Worm (Caenorhabditis elegans) whole organism, young adult: ENCODE measurements around the gene Y44A6C.2.

Experiments
- B0261.1 ChIP-seq: sonication (generic microtip); optimal IDR thresholded peaks from 2 replicates; lab custom pipeline; 2016; ENCODE audit warnings: mild to moderate bottlenecking, missing genetic modification characterization, moderate library complexity, missing compliant biosample characterization
- C17E4.6 ChIP-seq: fragments of 200-800 bp; sonication (Bioruptor generic); IDR thresholded peaks from 2 replicates; pipeline ENCODE4 v1.3.6; 2022; ENCODE audit warnings: missing genetic modification reagents, missing genetic modification characterization, missing compliant biosample characterization
- D2030.7 ChIP-seq: fragments of 200-800 bp; sonication (Bioruptor generic); IDR thresholded peaks from 2 replicates; pipeline ENCODE4 v1.3.6; 2022; ENCODE audit warnings: missing genetic modification reagents, missing genetic modification characterization, missing compliant biosample characterization
- F52B5.7 ChIP-seq: sonication (generic microtip); optimal IDR thresholded peaks from 2 replicates; lab custom pipeline; 2016; ENCODE audit warnings: mild to moderate bottlenecking, missing genetic modification characterization, missing compliant biosample characterization
- K11D2.4 ChIP-seq: fragments of 200-800 bp; sonication (Bioruptor generic); IDR thresholded peaks from 2 replicates; pipeline ENCODE4 v1.3.6; 2022; ENCODE audit warnings: missing genetic modification reagents, missing genetic modification characterization, missing compliant biosample characterization
- T26A5.8 ChIP-seq: sonication (generic microtip); optimal IDR thresholded peaks from 2 replicates; lab custom pipeline; 2016; ENCODE audit warnings: missing genetic modification characterization, missing compliant biosample characterization
- Y53F4B.3 ChIP-seq: fragments of 200-800 bp; sonication (Bioruptor generic); IDR thresholded peaks from 2 replicates; pipeline ENCODE4 v1.3.6; 2022; ENCODE audit warnings: missing genetic modification reagents, missing genetic modification characterization, missing compliant biosample characterization
- Y56A3A.18 ChIP-seq: fragments of 200-800 bp; sonication (Bioruptor generic); IDR thresholded peaks from 2 replicates; pipeline ENCODE4 v1.3.6; 2022; ENCODE audit warnings: missing genetic modification reagents, missing genetic modification characterization, missing compliant biosample characterization
- aptf-2 ChIP-seq: fragments of 200-800 bp; sonication (Bioruptor generic); conservative IDR thresholded peaks from 2 replicates; pipeline ENCODE4 v1.3.6; 2022; ENCODE audit warnings: missing genetic modification reagents, missing genetic modification characterization, missing compliant biosample characterization
- aptf-3 ChIP-seq: fragments of 200-800 bp; sonication (Bioruptor generic); IDR thresholded peaks from 2 replicates; pipeline ENCODE4 v1.3.6; 2022; ENCODE audit warnings: missing genetic modification characterization, missing compliant biosample characterization
- attf-3 ChIP-seq: fragments of 200-800 bp; sonication (Bioruptor generic); conservative IDR thresholded peaks from 2 replicates; pipeline ENCODE4 v1.3.6; 2022; ENCODE audit warnings: missing genetic modification reagents, missing genetic modification characterization, missing compliant biosample characterization
- attf-6 ChIP-seq: fragments of 200-800 bp; sonication (Bioruptor generic); IDR thresholded peaks from 2 replicates; pipeline ENCODE4 v1.3.6; 2022; ENCODE audit warnings: missing genetic modification reagents, missing genetic modification characterization, missing compliant biosample characterization
- bed-1 ChIP-seq: fragments of 200-800 bp; sonication (Bioruptor generic); IDR thresholded peaks from 2 replicates; pipeline ENCODE4 v1.3.6; 2022; ENCODE audit warnings: missing genetic modification reagents, missing genetic modification characterization, missing compliant biosample characterization
- bed-2 ChIP-seq: fragments of 200-800 bp; sonication (Bioruptor generic); IDR thresholded peaks from 2 replicates; pipeline ENCODE4 v1.3.6; 2022; ENCODE audit warnings: missing genetic modification reagents, missing genetic modification characterization, missing compliant biosample characterization
- ccch-3 ChIP-seq: fragments of 200-800 bp; sonication (Bioruptor generic); optimal IDR thresholded peaks from 2 replicates; lab custom pipeline; 2018; ENCODE audit warnings: mild to moderate bottlenecking, missing genetic modification characterization, missing compliant biosample characterization
- cebp-1 ChIP-seq, 2 experiments: fragments of 200-800 bp in 1 of 2; sonication (Bioruptor generic) in 1 of 2; sonication (generic microtip) in 1 of 2; IDR thresholded peaks in 1 of 2; optimal IDR thresholded peaks in 1 of 2; 2 replicates each; pipeline versions ENCODE4 v1.3.6 to Lab custom; 2017 to 2022; ENCODE audit warnings: missing compliant biosample characterization in 2 of 2, missing genetic modification characterization in 2 of 2, mild to moderate bottlenecking in 1 of 2, missing genetic modification reagents in 1 of 2, moderate library complexity in 1 of 2
- ceh-91 ChIP-seq: fragments of 200-800 bp; sonication (Bioruptor generic); IDR thresholded peaks from 2 replicates; pipeline ENCODE4 v1.3.6; 2022; ENCODE audit warnings: missing genetic modification reagents, missing genetic modification characterization, missing compliant biosample characterization
- die-1 ChIP-seq: sonication (generic microtip); optimal IDR thresholded peaks from 2 replicates; lab custom pipeline; 2016; ENCODE audit warnings: missing genotype, mild to moderate bottlenecking, missing genetic modification characterization, missing compliant biosample characterization
- dpl-1 ChIP-seq: fragments of 150-350 bp; optimal IDR thresholded peaks from 2 replicates; lab custom pipeline; 2014; ENCODE audit warnings: missing biosample characterization, missing genetic modification reagents, missing genetic modification characterization
- ets-4 ChIP-seq: fragments of 200-800 bp; sonication (Bioruptor generic); optimal IDR thresholded peaks from 2 replicates; lab custom pipeline; 2018; ENCODE audit warnings: mild to moderate bottlenecking, missing genetic modification characterization, missing compliant biosample characterization
- gei-17 ChIP-seq: fragments of 200-800 bp; sonication (Bioruptor generic); optimal IDR thresholded peaks from 2 replicates; lab custom pipeline; 2018; ENCODE audit warnings: mild to moderate bottlenecking, missing genetic modification characterization, missing compliant biosample characterization
- hlh-12 ChIP-seq: sonication (generic microtip); optimal IDR thresholded peaks from 2 replicates; lab custom pipeline; 2016; ENCODE audit warnings: missing genetic modification characterization, missing compliant biosample characterization
- hlh-26 ChIP-seq: fragments of 200-800 bp; sonication (Bioruptor generic); conservative IDR thresholded peaks from 2 replicates; pipeline ENCODE4 v1.3.6; 2022; ENCODE audit warnings: missing genetic modification reagents, missing genetic modification characterization, missing compliant biosample characterization
- hmg-1.2 ChIP-seq: fragments of 200-800 bp; sonication (Bioruptor generic); IDR thresholded peaks from 2 replicates; pipeline ENCODE4 v1.3.6; 2022; ENCODE audit warnings: missing genetic modification reagents, missing genetic modification characterization, missing compliant biosample characterization
- lin-35 ChIP-seq, 3 experiments: fragments of 150-350 bp in 2 of 3; sonication (generic microtip) in 1 of 3; optimal IDR thresholded peaks; 2 replicates each; lab custom pipeline; 2014 to 2018; ENCODE audit warnings: missing biosample characterization in 3 of 3, missing genetic modification characterization in 3 of 3, missing genetic modification reagents in 3 of 3
- lin-40 ChIP-seq: sonication (generic microtip); optimal IDR thresholded peaks from 2 replicates; lab custom pipeline; 2016; ENCODE audit warnings: missing genetic modification characterization, mild to moderate bottlenecking, missing compliant biosample characterization, missing genotype, missing genetic modification reagents
- lin-54 ChIP-seq: fragments of 200-800 bp; sonication (Bioruptor generic); optimal IDR thresholded peaks from 2 replicates; lab custom pipeline; 2018; ENCODE audit warnings: mild to moderate bottlenecking, missing genetic modification characterization, missing compliant biosample characterization
- madf-8 ChIP-seq: fragments of 200-800 bp; sonication (Bioruptor generic); conservative IDR thresholded peaks from 2 replicates; pipeline ENCODE4 v1.3.6; 2022; ENCODE audit warnings: missing genetic modification reagents, missing genetic modification characterization, missing compliant biosample characterization
- mel-28 ChIP-seq: sonication (generic microtip); optimal IDR thresholded peaks from 2 replicates; lab custom pipeline; 2016; ENCODE audit warnings: borderline replicate concordance, mild to moderate bottlenecking, missing genetic modification characterization, missing compliant biosample characterization
- mxl-1 ChIP-seq: sonication (generic microtip); optimal IDR thresholded peaks from 2 replicates; lab custom pipeline; 2016; ENCODE audit warnings: missing genetic modification characterization, missing compliant biosample characterization
- nfyb-1 ChIP-seq: fragments of 200-800 bp; sonication (Bioruptor generic); IDR thresholded peaks from 2 replicates; pipeline ENCODE4 v1.3.6; 2022; ENCODE audit warnings: missing genetic modification reagents, missing genetic modification characterization, missing compliant biosample characterization
- nhr-179 ChIP-seq: sonication (generic microtip); optimal IDR thresholded peaks from 2 replicates; lab custom pipeline; 2016; ENCODE audit warnings: mild to moderate bottlenecking, missing genetic modification characterization, missing compliant biosample characterization
- nhr-80 ChIP-seq: sonication (generic microtip); optimal IDR thresholded peaks from 2 replicates; lab custom pipeline; 2016; ENCODE audit warnings: missing genetic modification characterization, missing compliant biosample characterization
- pha-4 ChIP-seq: fragments of 150-350 bp; sonication (generic microtip); optimal IDR thresholded peaks from 2 replicates; lab custom pipeline; 2014; ENCODE audit warnings: missing biosample characterization, missing genetic modification reagents, missing genetic modification characterization
- snpc-4 ChIP-seq, 5 experiments: fragments of 150-350 bp in 1 of 5; sonication (generic microtip) in 4 of 5; optimal IDR thresholded peaks; 2 replicates each; lab custom pipeline; 2014 to 2018; ENCODE audit warnings: missing genetic modification characterization in 5 of 5, missing biosample characterization in 3 of 5, antibody characterized with exemption in 2 of 5, mild to moderate bottlenecking in 2 of 5, missing compliant biosample characterization in 2 of 5, missing genotype in 2 of 5, moderate library complexity in 2 of 5, missing genetic modification reagents in 1 of 5
- somi-1 ChIP-seq: fragments of 200-800 bp; sonication (Bioruptor generic); optimal IDR thresholded peaks from 2 replicates; lab custom pipeline; 2018; ENCODE audit warnings: mild to moderate bottlenecking, missing genetic modification characterization, missing compliant biosample characterization
- sptf-2 ChIP-seq: fragments of 200-800 bp; sonication (Bioruptor generic); optimal IDR thresholded peaks from 2 replicates; lab custom pipeline; 2018; ENCODE audit warnings: mild to moderate bottlenecking, missing genetic modification characterization, missing compliant biosample characterization
- tbp1 ChIP-seq: fragments of 200-800 bp; sonication (Bioruptor generic); optimal IDR thresholded peaks from 2 replicates; lab custom pipeline; 2018; ENCODE audit warnings: mild to moderate bottlenecking, missing genetic modification characterization, missing compliant biosample characterization
- tbx-9 ChIP-seq: sonication (generic microtip); optimal IDR thresholded peaks from 2 replicates; lab custom pipeline; 2016; ENCODE audit warnings: borderline replicate concordance, missing genetic modification characterization, inconsistent platforms, missing compliant biosample characterization
- xnd-1 ChIP-seq: sonication (generic microtip); optimal IDR thresholded peaks from 2 replicates; lab custom pipeline; 2016; ENCODE audit warnings: missing genotype, missing genetic modification reagents, missing genetic modification characterization, missing compliant biosample characterization

The Y44A6C.2 gene

DNA sequence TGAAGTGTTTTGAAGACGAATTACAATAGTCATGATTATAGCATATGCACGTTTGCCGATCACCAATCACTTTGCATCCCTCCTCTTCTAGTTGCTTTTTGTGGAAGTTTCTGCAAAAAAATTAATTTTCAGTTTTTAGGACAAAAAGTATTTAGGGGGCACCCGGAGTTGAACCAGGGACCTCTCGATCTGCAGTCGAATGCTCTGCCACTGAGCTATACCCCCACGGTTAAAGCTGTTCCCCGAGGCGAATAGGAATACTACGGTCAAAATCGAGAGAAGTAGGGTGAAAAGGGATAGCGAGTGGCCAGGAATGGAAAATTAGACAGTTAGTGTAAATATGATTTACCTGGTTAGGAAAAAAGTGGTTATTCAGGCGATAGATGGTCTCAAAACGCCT lies 28.1 kb upstream of the Y44A6C.2 start (continued):
- TF ChIP-seq aptf-3 (no peak), bed-1 (GFP tag; lab: Robert Waterston, UW) (no peak), nhr-179 (tag; lab: Kevin White, UChicago) (peak; percentile 40), nhr-80 (tag; lab: Kevin White, UChicago) (peak; percentile 10), bed-2 (GFP tag; lab: Robert Waterston, UW) (no peak), lin-35 (GFP tag; optimal IDR thresholded peaks at IDR 0.05; lab: Kevin White, UChicago) (peak in 1 of 3 experiments; percentile 19), ceh-91 (GFP tag; lab: Robert Waterston, UW) (no peak), D2030.7 (GFP tag; lab: Robert Waterston, UW) (peak; percentile 84), snpc-4 (GFP tag; optimal IDR thresholded peaks at IDR 0.05; lab: Kevin White, UChicago) (peak; percentile 22), snpc-4 (tag; optimal IDR thresholded peaks at IDR 0.05; lab: Kevin White, UChicago) (peak in 3 of 4 experiments; percentile 13 to 73 (median 71)), tbp1 (peak; percentile 94), lin-40 (tag; lab: Kevin White, UChicago) (peak; percentile 60), nfyb-1 (GFP tag; lab: Robert Waterston, UW) (peak; percentile 84), attf-3 (GFP tag; lab: Robert Waterston, UW) (peak; percentile 46; the same call in 1 of the 2 replicates), aptf-2 (no peak), mxl-1 (tag; lab: Kevin White, UChicago) (peak; percentile 55), T26A5.8 (no peak), gei-17 (GFP tag; lab: Kevin White, UChicago) (peak; percentile 22), hlh-26 (GFP tag; lab: Robert Waterston, UW) (no peak), dpl-1 (GFP tag; lab: Kevin White, UChicago) (no peak), attf-6 (GFP tag; lab: Robert Waterston, UW) (0 out of 2 replicates have a peak, but pooled peaks have one; percentile 18), somi-1 (GFP tag; lab: Kevin White, UChicago) (peak; percentile 80), C17E4.6 (no peak), K11D2.4 (peak; percentile 44; the same call in 1 of the 2 replicates), B0261.1 (tag; lab: Kevin White, UChicago) (peak; percentile 82), hlh-12 (tag; lab: Kevin White, UChicago) (peak; percentile 33), xnd-1 (tag; lab: Kevin White, UChicago) (no peak), lin-54 (GFP tag; lab: Kevin White, UChicago) (peak; percentile 60), sptf-2 (GFP tag; lab: Kevin White, UChicago) (peak; percentile 67), Y53F4B.3 (no peak), cebp-1 (GFP tag; IDR thresholded peaks at IDR 0.05; lab: Robert Waterston, UW) (no peak), cebp-1 (tag; optimal IDR thresholded peaks at IDR 0.05; lab: Kevin White, UChicago) (peak; percentile 63)

- TF ChIP-seq pha-4 (no peak), C17E4.6 (no peak), ccch-3 (no peak), F52B5.7 (tag; lab: Kevin White, UChicago) (no peak), sptf-2 (GFP tag; lab: Kevin White, UChicago) (no peak), T26A5.8 (no peak), Y56A3A.18 (no peak), mel-28 (no peak), aptf-3 (no peak), lin-35 (GFP tag; optimal IDR thresholded peaks at IDR 0.05; lab: Kevin White, UChicago) (no peak), madf-8 (GFP tag; lab: Robert Waterston, UW) (no peak), hlh-26 (GFP tag; lab: Robert Waterston, UW) (no peak), ets-4 (GFP tag; lab: Kevin White, UChicago) (no peak), die-1 (tag; lab: Kevin White, UChicago) (no peak), hmg-1.2 (GFP tag; lab: Robert Waterston, UW) (no peak), tbx-9 (tag; lab: Kevin White, UChicago) (no peak)
- TF ChIP-seq, all 124 proteins: peak for 0
These were observed 23.8 kb upstream of the Y44A6C.2 start, which contains the start of gene F53F8.7 for ce11 chrV:20698266-20698665. TSS of gene F53F8.7 (minus strand) at chrV:20698366.
